Worm (Caenorhabditis elegans): ENCODE results near the gene hrpk-2.

DNA sequence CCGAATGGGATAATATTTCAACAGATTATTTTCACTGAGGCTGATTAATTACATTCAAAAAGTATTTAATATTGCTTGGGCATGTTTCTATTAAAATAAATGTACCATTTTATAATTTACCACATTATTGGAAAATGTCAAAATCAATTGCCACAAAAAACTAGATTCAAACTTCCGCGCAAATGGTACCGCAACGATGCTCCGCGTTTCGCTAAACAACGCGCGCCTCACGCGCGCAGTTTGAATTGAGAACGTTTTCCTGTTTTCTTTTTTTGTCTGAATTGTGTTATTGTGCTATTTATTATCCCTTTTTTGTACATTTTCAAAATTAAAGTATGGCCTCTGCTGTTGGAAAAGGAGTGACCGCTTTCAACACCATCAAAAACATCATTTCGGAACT lies 46.1 kb upstream of the hrpk-2 start, which contains the start of gene C29E4.12:
- TF ChIP-seq lin-35 (GFP tag; optimal IDR thresholded peaks at IDR 0.05) (peak in 1 of 3 experiments; percentile 90), ccch-3 (GFP tag; optimal IDR thresholded peaks at IDR 0.05) (no peak), unc-130 (GFP tag; optimal IDR thresholded peaks at IDR 0.05) (no peak), snpc-1.3 (tag; optimal IDR thresholded peaks at IDR 0.05; ENCODE audit: insufficient read depth) (no peak), F52B5.7 (tag; optimal IDR thresholded peaks at IDR 0.05) (no peak), mcd-1 (GFP tag; IDR thresholded peaks at IDR 0.05) (peak; percentile 58)

Data from whole organism, young adult.